Fruit fly (Drosophila melanogaster) whole organism, adult: ENCODE data around the gene CG16998.

Experiments used
- CG11617 ChIP-seq: fragments of 200-800 bp; sonication (Bioruptor generic); optimal IDR thresholded peaks from 2 replicates; lab custom pipeline; 2017; ENCODE audit warnings: mild to moderate bottlenecking, missing biosample characterization, missing genetic modification reagents, missing genetic modification characterization
- CG12768 ChIP-seq: fragments of 200-800 bp; sonication (Bioruptor generic); optimal IDR thresholded peaks from 2 replicates; lab custom pipeline; 2017; ENCODE audit warnings: missing biosample characterization, missing genetic modification characterization, mild to moderate bottlenecking, moderate library complexity, missing genetic modification reagents
- CG14711 ChIP-seq: fragments of 200-800 bp; sonication (Bioruptor generic); optimal IDR thresholded peaks from 2 replicates; lab custom pipeline; 2018; ENCODE audit warnings: missing biosample characterization, mild to moderate bottlenecking, missing genetic modification characterization, moderate library complexity
- CG1620 ChIP-seq: fragments of 200-800 bp; sonication (Bioruptor generic); optimal IDR thresholded peaks from 2 replicates; lab custom pipeline; 2016; ENCODE audit warnings: missing biosample characterization, missing genetic modification characterization
- CG33017 ChIP-seq: fragments of 200-800 bp; sonication (Bioruptor generic); optimal IDR thresholded peaks from 2 replicates; lab custom pipeline; 2018; ENCODE audit warnings: missing biosample characterization, mild to moderate bottlenecking, missing genetic modification characterization, moderate library complexity
- CG5204 ChIP-seq: fragments of 200-800 bp; sonication (Bioruptor generic); optimal IDR thresholded peaks from 2 replicates; lab custom pipeline; 2016; ENCODE audit warnings: missing biosample characterization, missing genetic modification characterization
- CG7045 ChIP-seq: fragments of 200-800 bp; sonication (Bioruptor generic); optimal IDR thresholded peaks from 2 replicates; lab custom pipeline; 2017; ENCODE audit warnings: missing biosample characterization, mild to moderate bottlenecking, missing genetic modification characterization
- CG7101 ChIP-seq: fragments of 200-800 bp; sonication (Bioruptor generic); optimal IDR thresholded peaks from 2 replicates; lab custom pipeline; 2018; ENCODE audit warnings: missing biosample characterization, mild to moderate bottlenecking, missing genetic modification characterization, moderate library complexity
- Clk ChIP-seq: fragments of 200-800 bp; sonication (Bioruptor generic); optimal IDR thresholded peaks from 2 replicates; lab custom pipeline; 2017; ENCODE audit warnings: missing biosample characterization, missing genetic modification characterization
- Crg-1 ChIP-seq: fragments of 200-800 bp; sonication (Bioruptor generic); optimal IDR thresholded peaks from 2 replicates; lab custom pipeline; 2016; ENCODE audit warnings: missing biosample characterization, missing genetic modification characterization
- Hr96 ChIP-seq: fragments of 200-800 bp; sonication (Bioruptor generic); optimal IDR thresholded peaks from 2 replicates; lab custom pipeline; 2016; ENCODE audit warnings: missing biosample characterization, missing genetic modification characterization
- Mnt ChIP-seq: fragments of 200-800 bp; sonication (Bioruptor generic); optimal IDR thresholded peaks from 2 replicates; lab custom pipeline; 2016; ENCODE audit warnings: missing biosample characterization, mild to moderate bottlenecking, missing genetic modification characterization
- bab1 ChIP-seq: fragments of 200-800 bp; sonication (Bioruptor generic); optimal IDR thresholded peaks from 3 replicates; lab custom pipeline; 2019; ENCODE audit warnings: missing biosample characterization, mild to moderate bottlenecking, missing genetic modification characterization, moderate library complexity
- cic ChIP-seq: fragments of 200-800 bp; sonication (Bioruptor generic); optimal IDR thresholded peaks from 2 replicates; lab custom pipeline; 2017; ENCODE audit warnings: missing biosample characterization, mild to moderate bottlenecking, missing genetic modification characterization, moderate library complexity
- cnc ChIP-seq, 2 experiments: fragments of >200 bp; optimal IDR thresholded peaks; 2 replicates each; lab custom pipeline; 2017
- kay ChIP-seq: fragments of 200-800 bp; sonication (Bioruptor generic); peaks from one replicate; lab custom pipeline; 2016; ENCODE audit warnings: missing biosample characterization, missing genetic modification characterization, borderline replicate concordance
- ovo ChIP-seq: fragments of 200-800 bp; sonication (Bioruptor generic); optimal IDR thresholded peaks from 2 replicates; lab custom pipeline; 2016; ENCODE audit warnings: missing biosample characterization, missing genetic modification characterization
- pad ChIP-seq: fragments of 200-800 bp; sonication (Bioruptor generic); optimal IDR thresholded peaks from 3 replicates; lab custom pipeline; 2017; ENCODE audit warnings: missing biosample characterization, missing genetic modification characterization, mild to moderate bottlenecking, moderate library complexity, missing genetic modification reagents
- tj ChIP-seq: fragments of 200-800 bp; sonication (Bioruptor generic); optimal IDR thresholded peaks from 3 replicates; lab custom pipeline; 2017; ENCODE audit warnings: missing biosample characterization, mild to moderate bottlenecking, missing genetic modification characterization, moderate library complexity
- toe ChIP-seq: fragments of 200-800 bp; sonication (Bioruptor generic); optimal IDR thresholded peaks from 2 replicates; lab custom pipeline; 2016; ENCODE audit warnings: missing biosample characterization, missing genetic modification characterization

CG16998 gene

dm6 chr3L:7527661-7528379 lies 11.8 kb downstream of the CG16998 start:
- TF ChIP-seq kay (GFP tag; lab: Kevin White, UChicago), result peak; percentile 82
- TF ChIP-seq toe (GFP tag; lab: Kevin White, UChicago), result no peak
- TF ChIP-seq CG12768 (GFP tag; lab: Kevin White, UChicago), result no peak

- TF ChIP-seq kay (GFP tag; lab: Kevin White, UChicago) (peak; percentile 16), CG11617 (GFP tag; lab: Kevin White, UChicago) (no peak)
Observed at dm6 chr3L:7521847-7522246, 17.8 kb downstream of the CG16998 start.

dm6 chr3L:7520619-7521018 lies 19.0 kb downstream of the CG16998 start:
- no peak for TF ChIP-seq CG12768 (GFP tag; lab: Kevin White, UChicago)
- peak; percentile 78 for TF ChIP-seq cic (GFP tag; lab: Kevin White, UChicago)

- TF ChIP-seq CG7101 (no peak), pad (GFP tag; lab: Kevin White, UChicago) (no peak), CG5204 (GFP tag; lab: Kevin White, UChicago) (no peak), kay (GFP tag; lab: Kevin White, UChicago) (no peak), CG14711 (tag; lab: Kevin White, UChicago) (no peak), Crg-1 (GFP tag; lab: Kevin White, UChicago) (no peak), CG11617 (GFP tag; lab: Kevin White, UChicago) (no peak), CG12768 (GFP tag; lab: Kevin White, UChicago) (no peak), tj (GFP tag; lab: Kevin White, UChicago) (no peak), CG33017 (tag; lab: Kevin White, UChicago) (no peak), bab1 (GFP tag; lab: Kevin White, UChicago) (no peak), Mnt (GFP tag; lab: Kevin White, UChicago) (no peak), Clk (GFP tag; lab: Kevin White, UChicago) (no peak), cic (GFP tag; lab: Kevin White, UChicago) (no peak), toe (GFP tag; lab: Kevin White, UChicago) (no peak), CG7045 (GFP tag; lab: Kevin White, UChicago) (no peak)
Observed at dm6 chr3L:7519219-7519618, 20.4 kb downstream of the CG16998 start.

dm6 chr3L:7518351-7519102 lies 21.1 kb downstream of the CG16998 start, which contains the start of gene ltl:
Gene ltl, plus strand, starts transcription at chr3L:7518997.
- TF ChIP-seq CG5204 (GFP tag; lab: Kevin White, UChicago) (no peak), cic (GFP tag; lab: Kevin White, UChicago) (peak; percentile 18)

- peak; percentile 64 for TF ChIP-seq CG14711 (tag; lab: Kevin White, UChicago)
- TF ChIP-seq CG11617 (GFP tag; lab: Kevin White, UChicago), result no peak
- no peak for TF ChIP-seq toe (GFP tag; lab: Kevin White, UChicago)
- TF ChIP-seq pad (GFP tag; lab: Kevin White, UChicago), result peak; percentile 43
- TF ChIP-seq tj (GFP tag; lab: Kevin White, UChicago), result peak; percentile 82
- peak; percentile 13 for TF ChIP-seq CG33017 (tag; lab: Kevin White, UChicago)
- TF ChIP-seq CG7101, result no peak
- no peak for TF ChIP-seq CG7045 (GFP tag; lab: Kevin White, UChicago)
- TF ChIP-seq cic (GFP tag; lab: Kevin White, UChicago), result peak; percentile 12
- no peak for TF ChIP-seq Clk (GFP tag; lab: Kevin White, UChicago)
- TF ChIP-seq cnc (optimal IDR thresholded peaks at IDR 0.05; lab: Kevin White, UChicago), result no peak
- TF ChIP-seq CG5204 (GFP tag; lab: Kevin White, UChicago), result peak; percentile 50
- peak; percentile 68 for TF ChIP-seq Mnt (GFP tag; lab: Kevin White, UChicago)
- TF ChIP-seq Crg-1 (GFP tag; lab: Kevin White, UChicago), result no peak
- no peak for TF ChIP-seq CG1620
- TF ChIP-seq CG12768 (GFP tag; lab: Kevin White, UChicago), result no peak
- TF ChIP-seq ovo (GFP tag; lab: Kevin White, UChicago), result peak; percentile 45
- peak; percentile 23 for TF ChIP-seq Hr96 (GFP tag; lab: Kevin White, UChicago)
- peak; percentile 25 for TF ChIP-seq bab1 (GFP tag; lab: Kevin White, UChicago)
- no peak for TF ChIP-seq kay (GFP tag; lab: Kevin White, UChicago)
Observed at dm6 chr3L:7510414-7511384, 28.9 kb downstream of the CG16998 start, which contains the start of gene CG7546. Gene CG7546, plus strand, starts transcription at chr3L:7510986.
